Worm (Caenorhabditis elegans) whole organism, L1 larva: ENCODE data around the gene T21C12.8.

ENCODE experiments used
- C04F5.9 ChIP-seq: sonication (generic microtip); optimal IDR thresholded peaks from 2 replicates; lab custom pipeline; 2016; ENCODE audit warnings: missing genetic modification characterization, missing compliant biosample characterization
- C34B4.2 ChIP-seq: sonication (generic microtip); optimal IDR thresholded peaks from 2 replicates; lab custom pipeline; 2017; ENCODE audit warnings: mild to moderate bottlenecking, missing genetic modification characterization, missing compliant biosample characterization
- F16B12.6 ChIP-seq: fragments of 150-350 bp; optimal IDR thresholded peaks from 2 replicates; lab custom pipeline; 2014; ENCODE audit warnings: missing biosample characterization, missing genetic modification characterization
- Y116A8C.19 ChIP-seq: sonication (generic microtip); optimal IDR thresholded peaks from 2 replicates; lab custom pipeline; 2016; ENCODE audit warnings: missing compliant biosample characterization, missing genetic modification characterization, borderline replicate concordance
- aha-1 ChIP-seq: fragments of 150-350 bp; optimal IDR thresholded peaks from 2 replicates; lab custom pipeline; 2014; ENCODE audit warnings: missing biosample characterization, missing genetic modification characterization
- aly-2 ChIP-seq: fragments of 150-350 bp; optimal IDR thresholded peaks from 2 replicates; lab custom pipeline; 2014; ENCODE audit warnings: missing biosample characterization, missing genetic modification characterization
- ceh-88 ChIP-seq: fragments of 200-800 bp; sonication (Bioruptor generic); IDR thresholded peaks from 2 replicates; pipeline ENCODE4 v1.3.6; 2022; ENCODE audit warnings: missing genetic modification characterization, missing compliant biosample characterization
- dpl-1 ChIP-seq, 3 experiments: fragments of 150-350 bp in 2 of 3; sonication (generic microtip) in 1 of 3; optimal IDR thresholded peaks; 2 replicates each; lab custom pipeline; 2014 to 2017; ENCODE audit warnings: missing biosample characterization in 3 of 3, missing genetic modification characterization in 3 of 3, missing genetic modification reagents in 3 of 3
- dsc-1 ChIP-seq: sonication (generic microtip); optimal IDR thresholded peaks from 2 replicates; lab custom pipeline; 2016; ENCODE audit warnings: mild to moderate bottlenecking, missing genetic modification characterization, missing compliant biosample characterization
- efl-1 ChIP-seq, 4 experiments: fragments of 150-350 bp; optimal IDR thresholded peaks in 3 of 4; peaks in 1 of 4; 1 replicate in 1 of 4; 2 replicates in 3 of 4; lab custom pipeline; 2014; ENCODE audit warnings: missing biosample characterization in 2 of 4, missing genetic modification characterization in 2 of 4, missing genetic modification reagents in 2 of 4
- efl-3 ChIP-seq: fragments of 200-800 bp; sonication (Bioruptor generic); optimal IDR thresholded peaks from 2 replicates; lab custom pipeline; 2018; ENCODE audit warnings: mild to moderate bottlenecking, missing genetic modification characterization, missing compliant biosample characterization
- egl-13 ChIP-seq: sonication (generic microtip); optimal IDR thresholded peaks from 2 replicates; lab custom pipeline; 2016; ENCODE audit warnings: missing genotype, missing genetic modification reagents, missing genetic modification characterization, missing compliant biosample characterization
- elt-2 ChIP-seq: sonication (generic microtip); optimal IDR thresholded peaks from 2 replicates; lab custom pipeline; 2016; ENCODE audit warnings: missing genetic modification characterization, mild to moderate bottlenecking, inconsistent platforms, missing compliant biosample characterization, missing genetic modification reagents
- elt-3 ChIP-seq, 6 experiments: fragments of 150-350 bp in 1 of 6; sonication (generic microtip); optimal IDR thresholded peaks; 2 replicates each; lab custom pipeline; 2017 to 2018; ENCODE audit warnings: missing biosample characterization in 6 of 6, missing genetic modification characterization in 6 of 6, inconsistent platforms in 1 of 6
- ets-5 ChIP-seq: fragments of 200-800 bp; sonication (Bioruptor generic); IDR thresholded peaks from 2 replicates; pipeline ENCODE4 v1.3.6; 2022; ENCODE audit warnings: missing genetic modification characterization, missing compliant biosample characterization
- fkh-10 ChIP-seq: sonication (generic microtip); optimal IDR thresholded peaks from 2 replicates; lab custom pipeline; 2017; ENCODE audit warnings: missing biosample characterization, missing genetic modification reagents, missing genetic modification characterization
- fos-1 ChIP-seq: fragments of 150-350 bp; optimal IDR thresholded peaks from 2 replicates; lab custom pipeline; 2014; ENCODE audit warnings: missing biosample characterization, missing genetic modification characterization
- hlh-17 ChIP-seq: fragments of 200-800 bp; sonication (Bioruptor generic); optimal IDR thresholded peaks from 2 replicates; lab custom pipeline; 2018; ENCODE audit warnings: missing genetic modification characterization, mild to moderate bottlenecking, missing compliant biosample characterization, moderate library complexity, borderline replicate concordance
- irx-1 ChIP-seq: sonication (generic microtip); optimal IDR thresholded peaks from 2 replicates; lab custom pipeline; 2016; ENCODE audit warnings: missing genetic modification characterization, missing compliant biosample characterization
- lin-14 ChIP-seq: fragments of 200-800 bp; sonication (Bioruptor generic); optimal IDR thresholded peaks from 2 replicates; lab custom pipeline; 2018; ENCODE audit warnings: mild to moderate bottlenecking, missing genetic modification characterization, moderate library complexity, missing compliant biosample characterization
- lin-39 ChIP-seq: fragments of 150-350 bp; optimal IDR thresholded peaks from 2 replicates; lab custom pipeline; 2014; ENCODE audit warnings: missing biosample characterization, missing genetic modification reagents, missing genetic modification characterization
- lsy-2 ChIP-seq, 2 experiments: fragments of 150-350 bp; optimal IDR thresholded peaks; 2 replicates each; lab custom pipeline; 2014; ENCODE audit warnings: missing biosample characterization in 2 of 2, missing genetic modification characterization in 2 of 2
- mdl-1 ChIP-seq, 2 experiments: fragments of 150-350 bp; optimal IDR thresholded peaks; 2 replicates each; lab custom pipeline; 2014 to 2017; ENCODE audit warnings: missing biosample characterization in 2 of 2, missing genetic modification characterization in 2 of 2, inconsistent platforms in 1 of 2
- mep-1 ChIP-seq: fragments of 150-350 bp; optimal IDR thresholded peaks from 2 replicates; lab custom pipeline; 2014; ENCODE audit warnings: missing biosample characterization, missing genetic modification characterization
- nhr-11 ChIP-seq: fragments of 150-350 bp; optimal IDR thresholded peaks from 2 replicates; lab custom pipeline; 2014; ENCODE audit warnings: missing biosample characterization, missing genetic modification characterization
- nhr-12 ChIP-seq: sonication (generic microtip); optimal IDR thresholded peaks from 2 replicates; lab custom pipeline; 2017; ENCODE audit warnings: missing biosample characterization, missing genetic modification characterization
- nhr-19 ChIP-seq: fragments of 200-800 bp; sonication (Bioruptor generic); conservative IDR thresholded peaks from 2 replicates; pipeline ENCODE4 v1.3.6; 2022; ENCODE audit warnings: missing genetic modification characterization, missing compliant biosample characterization
- nhr-20 ChIP-seq: sonication (generic microtip); optimal IDR thresholded peaks from 2 replicates; lab custom pipeline; 2016; ENCODE audit warnings: mild to moderate bottlenecking, missing genetic modification characterization, missing compliant biosample characterization
- nhr-237 ChIP-seq: fragments of 150-350 bp; optimal IDR thresholded peaks from 2 replicates; lab custom pipeline; 2014; ENCODE audit warnings: missing biosample characterization, missing genetic modification characterization
- nhr-47 ChIP-seq: sonication (generic microtip); optimal IDR thresholded peaks from 2 replicates; lab custom pipeline; 2016; ENCODE audit warnings: mild to moderate bottlenecking, missing genetic modification characterization, moderate library complexity, missing compliant biosample characterization
- nhr-77 ChIP-seq: fragments of 150-350 bp; optimal IDR thresholded peaks from 2 replicates; lab custom pipeline; 2014; ENCODE audit warnings: missing biosample characterization, missing genetic modification characterization
- nhr-84 ChIP-seq: sonication (generic microtip); optimal IDR thresholded peaks from 2 replicates; lab custom pipeline; 2017; ENCODE audit warnings: missing biosample characterization, missing genetic modification characterization
- pax-3 ChIP-seq: fragments of 200-800 bp; sonication (Bioruptor generic); optimal IDR thresholded peaks from 2 replicates; lab custom pipeline; 2018; ENCODE audit warnings: mild to moderate bottlenecking, missing genetic modification characterization, moderate library complexity, missing compliant biosample characterization
- rnt-1 ChIP-seq: sonication (generic microtip); optimal IDR thresholded peaks from 2 replicates; lab custom pipeline; 2016; ENCODE audit warnings: mild to moderate bottlenecking, missing genetic modification characterization, moderate library complexity, missing compliant biosample characterization
- snpc-4 ChIP-seq: fragments of 150-350 bp; optimal IDR thresholded peaks from 2 replicates; lab custom pipeline; 2014; ENCODE audit warnings: missing biosample characterization, missing genetic modification characterization
- snu-23 ChIP-seq: sonication (generic microtip); optimal IDR thresholded peaks from 2 replicates; lab custom pipeline; 2016; ENCODE audit warnings: missing genetic modification characterization, missing compliant biosample characterization
- sox-4 ChIP-seq: sonication (generic microtip); optimal IDR thresholded peaks from 2 replicates; lab custom pipeline; 2016; ENCODE audit warnings: missing genetic modification characterization, missing compliant biosample characterization
- sup-37 ChIP-seq: fragments of 200-800 bp; sonication (Bioruptor generic); optimal IDR thresholded peaks from 2 replicates; lab custom pipeline; 2018; ENCODE audit warnings: mild to moderate bottlenecking, missing genetic modification characterization, missing compliant biosample characterization
- tbx-2 ChIP-seq: sonication (generic microtip); optimal IDR thresholded peaks from 2 replicates; lab custom pipeline; 2016; ENCODE audit warnings: missing genetic modification characterization, missing compliant biosample characterization
- unc-30 ChIP-seq: sonication (generic microtip); optimal IDR thresholded peaks from 2 replicates; lab custom pipeline; 2017; ENCODE audit warnings: missing biosample characterization, missing genetic modification characterization
- unc-86 ChIP-seq: sonication (generic microtip); optimal IDR thresholded peaks from 2 replicates; lab custom pipeline; 2016; ENCODE audit warnings: missing genetic modification characterization, missing compliant biosample characterization
- vab-15 ChIP-seq: sonication (generic microtip); optimal IDR thresholded peaks from 2 replicates; lab custom pipeline; 2017; ENCODE audit warnings: missing genotype, mild to moderate bottlenecking, missing genetic modification characterization, missing compliant biosample characterization
- xbp-1 ChIP-seq: sonication (generic microtip); optimal IDR thresholded peaks from 2 replicates; lab custom pipeline; 2016; ENCODE audit warnings: missing genetic modification characterization, missing compliant biosample characterization
- zag-1 ChIP-seq: fragments of 150-350 bp; optimal IDR thresholded peaks from 2 replicates; lab custom pipeline; 2014; ENCODE audit warnings: missing biosample characterization, missing genetic modification characterization
- ztf-4 ChIP-seq: fragments of 150-350 bp; optimal IDR thresholded peaks from 2 replicates; lab custom pipeline; 2014; ENCODE audit warnings: missing biosample characterization, missing genetic modification characterization

T21C12.8 gene

ce11 chrIII:10515751-10516150, 37.1 kb downstream of the T21C12.8 start:
- TF ChIP-seq lin-14 (GFP tag; lab: Kevin White, UChicago) (peak; percentile 62), fos-1 (tag; lab: Kevin White, UChicago) (no peak), lin-39 (tag; lab: Kevin White, UChicago) (no peak), efl-1 (optimal IDR thresholded peaks at IDR 0.05; lab: Kevin White, UChicago) (no peak), efl-1 (GFP tag; optimal IDR thresholded peaks at IDR 0.05 in 1 of 2; lab: Kevin White, UChicago) (peak in 1 of 2 experiments; percentile 84), ets-5 (GFP tag; lab: Robert Waterston, UW) (no peak), ztf-4 (no peak), fkh-10 (GFP tag; lab: Kevin White, UChicago) (peak; percentile 41), efl-3 (GFP tag; lab: Kevin White, UChicago) (no peak), unc-86 (tag; lab: Kevin White, UChicago) (peak; percentile 18), C34B4.2 (tag; lab: Kevin White, UChicago) (no peak), egl-13 (tag; lab: Kevin White, UChicago) (no peak), hlh-17 (GFP tag; lab: Kevin White, UChicago) (no peak)

ce11 chrIII:10512570-10512969, 40.3 kb downstream of the T21C12.8 start:
- TF ChIP-seq xbp-1 (tag; lab: Kevin White, UChicago) (no peak), nhr-47 (no peak), irx-1 (no peak), fkh-10 (GFP tag; lab: Kevin White, UChicago) (peak; percentile 80), tbx-2 (tag; lab: Kevin White, UChicago) (no peak), lin-14 (GFP tag; lab: Kevin White, UChicago) (peak; percentile 30), nhr-19 (GFP tag; lab: Robert Waterston, UW) (no peak), lsy-2 (tag; optimal IDR thresholded peaks at IDR 0.05; lab: Kevin White, UChicago) (no peak), mep-1 (no peak), nhr-12 (tag; lab: Kevin White, UChicago) (no peak), snpc-4 (no peak)
- TF ChIP-seq, all 84 proteins: peak for 2

- TF ChIP-seq unc-86 (tag; lab: Kevin White, UChicago) (peak; percentile 79), nhr-237 (peak; percentile 70), lin-39 (tag; lab: Kevin White, UChicago) (peak; percentile 92), zag-1 (tag; lab: Kevin White, UChicago) (no peak), pax-3 (tag; lab: Kevin White, UChicago) (peak; percentile 56), lin-14 (GFP tag; lab: Kevin White, UChicago) (peak; percentile 85), nhr-77 (peak; percentile 43), mdl-1 (tag; optimal IDR thresholded peaks at IDR 0.05; lab: Kevin White, UChicago) (peak in 1 of 2 experiments; percentile 77), F16B12.6 (peak; percentile 73), snu-23 (GFP tag; lab: Kevin White, UChicago) (peak; percentile 90), elt-2 (peak; percentile 34), irx-1 (peak; percentile 83), unc-30 (tag; lab: Kevin White, UChicago) (no peak), nhr-11 (tag; lab: Kevin White, UChicago) (peak; percentile 60), sup-37 (GFP tag; lab: Kevin White, UChicago) (peak; percentile 47), nhr-19 (GFP tag; lab: Robert Waterston, UW) (peak; percentile 83), sox-4 (tag; lab: Kevin White, UChicago) (peak; percentile 74), aha-1 (tag; lab: Kevin White, UChicago) (no peak), ets-5 (GFP tag; lab: Robert Waterston, UW) (0 out of 2 replicates have a peak, but pooled peaks have one; percentile 63), xbp-1 (tag; lab: Kevin White, UChicago) (peak; percentile 96), mep-1 (peak; percentile 98), nhr-84 (no peak), efl-1 (optimal IDR thresholded peaks at IDR 0.05; lab: Kevin White, UChicago) (peak; percentile 74 to 93), efl-1 (GFP tag; optimal IDR thresholded peaks at IDR 0.05 in 1 of 2; lab: Kevin White, UChicago) (peak; percentile 92 to 99), ceh-88 (GFP tag; lab: Robert Waterston, UW) (peak; percentile 58; the same call in 1 of the 2 replicates), aly-2 (tag; lab: Kevin White, UChicago) (peak; percentile 84), nhr-20 (peak; percentile 84), efl-3 (GFP tag; lab: Kevin White, UChicago) (no peak), dpl-1 (GFP tag; optimal IDR thresholded peaks at IDR 0.05; lab: Kevin White, UChicago) (peak; percentile 93 to 96 (median 95)), dsc-1 (peak; percentile 84), vab-15 (tag; lab: Kevin White, UChicago) (no peak), tbx-2 (tag; lab: Kevin White, UChicago) (peak; percentile 90), lsy-2 (tag; optimal IDR thresholded peaks at IDR 0.05; lab: Kevin White, UChicago) (peak; percentile 92 to 94), C04F5.9 (tag; lab: Kevin White, UChicago) (peak; percentile 74), Y116A8C.19 (tag; lab: Kevin White, UChicago) (no peak), elt-3 (tag; optimal IDR thresholded peaks at IDR 0.05; lab: Kevin White, UChicago) (peak in 2 of 6 experiments; percentile 62 to 75), snpc-4 (peak; percentile 86), rnt-1 (tag; lab: Kevin White, UChicago) (peak; percentile 92)
Observed at ce11 chrIII:10506699-10507248, 46.1 kb downstream of the T21C12.8 start, which contains the start of the genes sip-1 and sly-1. sip-1 (minus strand) TSS chrIII:10506801. sly-1 (plus strand) TSS chrIII:10507058.
